Fruit fly (Drosophila melanogaster): ENCODE results near the gene CG3842.

Gene CG3842

DNA sequence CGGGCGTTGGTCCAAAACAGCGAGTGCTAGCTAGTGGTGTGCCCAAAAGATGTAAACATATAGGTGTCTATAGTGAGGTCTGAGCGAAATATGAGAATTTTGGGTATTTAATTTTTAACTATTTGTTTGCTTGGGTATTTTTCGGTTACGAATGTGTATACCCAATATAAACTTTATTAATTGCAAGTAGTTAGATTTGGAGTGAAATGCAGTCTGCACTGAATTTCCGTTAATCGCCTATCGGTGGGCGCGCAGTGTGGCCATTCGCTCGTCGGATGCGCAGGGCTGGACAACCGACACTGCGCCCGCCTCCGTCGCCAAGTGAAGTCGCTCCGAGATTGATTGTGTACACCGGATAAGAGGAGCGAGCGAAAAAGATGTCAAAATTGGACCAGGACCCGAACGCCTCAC lies 42.4 kb upstream of the CG3842 start, which contains the start of the genes CG15891 and CG3815 (continued):
- TF ChIP-seq CG31441 (GFP tag; IDR thresholded peaks at IDR 0.05): no peak; the same call in 1 of the 2 replicates
- peak; percentile 25 for TF ChIP-seq CG1792 (GFP tag; optimal IDR thresholded peaks at IDR 0.05)
- peak; percentile 28; the same call in 1 of the 2 replicates for TF ChIP-seq Adf1 (GFP tag; IDR thresholded peaks at IDR 0.05)
- TF ChIP-seq Xbp1 (GFP tag; optimal IDR thresholded peaks at IDR 0.05): peak; percentile 53
- no peak for TF ChIP-seq Eip74EF (GFP tag; optimal IDR thresholded peaks at IDR 0.05)
- TF ChIP-seq CG13775 (GFP tag; optimal IDR thresholded peaks at IDR 0.05): peak; percentile 67
- peak; percentile 91 for TF ChIP-seq Myb (GFP tag; optimal IDR thresholded peaks at IDR 0.05)
- TF ChIP-seq Usf (GFP tag; optimal IDR thresholded peaks at IDR 0.05): no peak
- TF ChIP-seq ttk (GFP tag; IDR thresholded peaks at IDR 0.05): no peak
- TF ChIP-seq crp (GFP tag; optimal IDR thresholded peaks at IDR 0.05): peak in 1 of 2 experiments; percentile 36
- no peak for TF ChIP-seq danr (GFP tag; IDR thresholded peaks at IDR 0.05)
- TF ChIP-seq NfI (GFP tag; optimal IDR thresholded peaks at IDR 0.05): peak; percentile 61
- TF ChIP-seq org-1 (GFP tag; optimal IDR thresholded peaks at IDR 0.05): no peak
- TF ChIP-seq CG18599 (GFP tag; optimal IDR thresholded peaks at IDR 0.05): no peak
- TF ChIP-seq HLH3B (GFP tag; IDR thresholded peaks at IDR 0.05): peak; percentile 53; the same call in 1 of the 2 replicates
- no peak for TF ChIP-seq z (GFP tag; IDR thresholded peaks at IDR 0.05)
- TF ChIP-seq Awh (GFP tag; IDR thresholded peaks at IDR 0.05): no peak
- no peak for TF ChIP-seq Poxn (GFP tag; IDR thresholded peaks at IDR 0.05)
- TF ChIP-seq maf-S (GFP tag; optimal IDR thresholded peaks at IDR 0.05): peak; percentile 30
- no peak for TF ChIP-seq tap (tag; optimal IDR thresholded peaks at IDR 0.05)
- TF ChIP-seq da (GFP tag; optimal IDR thresholded peaks at IDR 0.05): no peak
- peak; percentile 63 for TF ChIP-seq CG9817 (tag; optimal IDR thresholded peaks at IDR 0.05)
- peak; percentile 54 for TF ChIP-seq amos (GFP tag; IDR thresholded peaks at IDR 0.05; ENCODE audit: partially characterized antibody)
- TF ChIP-seq row (GFP tag; IDR thresholded peaks at IDR 0.05): peak; percentile 93
- 0 out of 2 replicates have a peak, but pooled peaks have one; percentile 28 for TF ChIP-seq CG32767 (GFP tag; IDR thresholded peaks at IDR 0.05)
- peak; percentile 34; the same call in 1 of the 2 replicates for TF ChIP-seq onecut (GFP tag; IDR thresholded peaks at IDR 0.05)
- TF ChIP-seq CG32532 (GFP tag; IDR thresholded peaks at IDR 0.05): peak; percentile 71
- TF ChIP-seq Hmr (GFP tag; optimal IDR thresholded peaks at IDR 0.05): no peak
- TF ChIP-seq stwl (tag; optimal IDR thresholded peaks at IDR 0.05): peak; percentile 82
- TF ChIP-seq fu2 (GFP tag; optimal IDR thresholded peaks at IDR 0.05): peak; percentile 49
- no peak for TF ChIP-seq bigmax (GFP tag; optimal IDR thresholded peaks at IDR 0.05)
- TF ChIP-seq pan (optimal IDR thresholded peaks at IDR 0.05): no peak
- peak in 1 of 2 experiments; percentile 7 for TF ChIP-seq pan (GFP tag; optimal IDR thresholded peaks at IDR 0.05 in 1 of 2, IDR thresholded peaks at IDR 0.05 in 1 of 2)
- TF ChIP-seq D (optimal IDR thresholded peaks at IDR 0.05): no peak
- no peak for TF ChIP-seq D (GFP tag; optimal IDR thresholded peaks at IDR 0.05)
- peak; percentile 59; the same call in 2 of the 3 replicates for TF ChIP-seq knrl (GFP tag; IDR thresholded peaks at IDR 0.05; ENCODE audit: partially characterized antibody)
- no peak for TF ChIP-seq aop (GFP tag; IDR thresholded peaks at IDR 0.05)
- 0 out of 4 replicates have a peak, but pooled peaks have one; percentile 34 for TF ChIP-seq chinmo (GFP tag; IDR thresholded peaks at IDR 0.05; ENCODE audit: partially characterized antibody)
- TF ChIP-seq CG7786 (GFP tag; optimal IDR thresholded peaks at IDR 0.05): peak; percentile 45
- no peak for TF ChIP-seq CG1602 (GFP tag; optimal IDR thresholded peaks at IDR 0.05)
- no peak for TF ChIP-seq CG12769 (tag; optimal IDR thresholded peaks at IDR 0.05)
- peak; percentile 13 for TF ChIP-seq eyg (GFP tag; optimal IDR thresholded peaks at IDR 0.05)
- no peak for TF ChIP-seq br (optimal IDR thresholded peaks at IDR 0.05)
- TF ChIP-seq sc (optimal IDR thresholded peaks at IDR 0.05): no peak
- no peak for TF ChIP-seq sc (GFP tag; optimal IDR thresholded peaks at IDR 0.05)
- TF ChIP-seq zfh1 (GFP tag; IDR thresholded peaks at IDR 0.05): peak; percentile 32; the same call in 1 of the 3 replicates
- peak; percentile 54 for TF ChIP-seq E2f2 (GFP tag; IDR thresholded peaks at IDR 0.05)
- no peak for TF ChIP-seq CG17568 (GFP tag; optimal IDR thresholded peaks at IDR 0.05)
- peak; percentile 35 for TF ChIP-seq tin (GFP tag; optimal IDR thresholded peaks at IDR 0.05)
- no peak for TF ChIP-seq cg (GFP tag; optimal IDR thresholded peaks at IDR 0.05)
- TF ChIP-seq CG4730 (GFP tag; IDR thresholded peaks at IDR 0.05): peak; percentile 31; the same call in 1 of the 2 replicates
- TF ChIP-seq odd (GFP tag; optimal IDR thresholded peaks at IDR 0.05): no peak

All from whole organism, embryonic.